Worm (Caenorhabditis elegans) whole organism, young adult: ENCODE results near the gene Y62F5A.10.
A peak's percentile ranks its signal among the peaks of the same experiment; 100 is the strongest.

Experiments used
- B0035.1 ChIP-seq: sonication (generic microtip); optimal IDR thresholded peaks from 2 replicates; lab custom pipeline; 2016; ENCODE audit warnings: missing genetic modification characterization, mild to moderate bottlenecking, missing compliant biosample characterization, missing genotype, missing genetic modification reagents
- D2030.7 ChIP-seq: fragments of 200-800 bp; sonication (Bioruptor generic); IDR thresholded peaks from 2 replicates; pipeline ENCODE4 v1.3.6; 2022; ENCODE audit warnings: missing genetic modification reagents, missing genetic modification characterization, missing compliant biosample characterization
- F33H1.4 ChIP-seq: fragments of 200-800 bp; sonication (Bioruptor generic); IDR thresholded peaks from 2 replicates; pipeline ENCODE4 v1.3.6; 2022; ENCODE audit warnings: missing genetic modification reagents, missing genetic modification characterization, missing compliant biosample characterization
- K11D2.4 ChIP-seq: fragments of 200-800 bp; sonication (Bioruptor generic); IDR thresholded peaks from 2 replicates; pipeline ENCODE4 v1.3.6; 2022; ENCODE audit warnings: missing genetic modification reagents, missing genetic modification characterization, missing compliant biosample characterization
- K12H6.12 ChIP-seq: fragments of 200-800 bp; sonication (Bioruptor generic); optimal IDR thresholded peaks from 2 replicates; lab custom pipeline; 2018; ENCODE audit warnings: mild to moderate bottlenecking, missing genetic modification characterization, missing compliant biosample characterization
- Y79H2A.3 ChIP-seq: fragments of 200-800 bp; sonication (Bioruptor generic); conservative IDR thresholded peaks from 2 replicates; pipeline ENCODE4 v1.3.6; 2022; ENCODE audit warnings: missing genetic modification reagents, missing genetic modification characterization, missing compliant biosample characterization
- aptf-2 ChIP-seq: fragments of 200-800 bp; sonication (Bioruptor generic); conservative IDR thresholded peaks from 2 replicates; pipeline ENCODE4 v1.3.6; 2022; ENCODE audit warnings: missing genetic modification reagents, missing genetic modification characterization, missing compliant biosample characterization
- atf-7 ChIP-seq: sonication (generic microtip); optimal IDR thresholded peaks from 2 replicates; lab custom pipeline; 2017; ENCODE audit warnings: mild to moderate bottlenecking, missing genetic modification characterization, missing compliant biosample characterization
- attf-3 ChIP-seq: fragments of 200-800 bp; sonication (Bioruptor generic); conservative IDR thresholded peaks from 2 replicates; pipeline ENCODE4 v1.3.6; 2022; ENCODE audit warnings: missing genetic modification reagents, missing genetic modification characterization, missing compliant biosample characterization
- bed-1 ChIP-seq: fragments of 200-800 bp; sonication (Bioruptor generic); IDR thresholded peaks from 2 replicates; pipeline ENCODE4 v1.3.6; 2022; ENCODE audit warnings: missing genetic modification reagents, missing genetic modification characterization, missing compliant biosample characterization
- cebp-1 ChIP-seq, 2 experiments: fragments of 200-800 bp in 1 of 2; sonication (Bioruptor generic) in 1 of 2; sonication (generic microtip) in 1 of 2; IDR thresholded peaks in 1 of 2; optimal IDR thresholded peaks in 1 of 2; 2 replicates each; pipeline versions ENCODE4 v1.3.6 to Lab custom; 2017 to 2022; ENCODE audit warnings: missing compliant biosample characterization in 2 of 2, missing genetic modification characterization in 2 of 2, mild to moderate bottlenecking in 1 of 2, missing genetic modification reagents in 1 of 2, moderate library complexity in 1 of 2
- ceh-91 ChIP-seq: fragments of 200-800 bp; sonication (Bioruptor generic); IDR thresholded peaks from 2 replicates; pipeline ENCODE4 v1.3.6; 2022; ENCODE audit warnings: missing genetic modification reagents, missing genetic modification characterization, missing compliant biosample characterization
- die-1 ChIP-seq: sonication (generic microtip); optimal IDR thresholded peaks from 2 replicates; lab custom pipeline; 2016; ENCODE audit warnings: missing genotype, mild to moderate bottlenecking, missing genetic modification characterization, missing compliant biosample characterization
- egl-18 ChIP-seq: fragments of 200-800 bp; sonication (Bioruptor generic); IDR thresholded peaks from 2 replicates; pipeline ENCODE4 v1.3.6; 2022; ENCODE audit warnings: missing genetic modification reagents, missing genetic modification characterization, missing compliant biosample characterization
- ekl-4 ChIP-seq: fragments of 200-800 bp; sonication (Bioruptor generic); IDR thresholded peaks from 2 replicates; pipeline ENCODE4 v1.3.6; 2022; ENCODE audit warnings: missing genetic modification reagents, missing genetic modification characterization, missing compliant biosample characterization
- fkh-3 ChIP-seq: sonication (generic microtip); optimal IDR thresholded peaks from 2 replicates; lab custom pipeline; 2016; ENCODE audit warnings: mild to moderate bottlenecking, missing genetic modification characterization, missing compliant biosample characterization
- lag-1 ChIP-seq: fragments of 200-800 bp; sonication (Bioruptor generic); IDR thresholded peaks from 2 replicates; pipeline ENCODE4 v1.3.6; 2022; ENCODE audit warnings: missing genetic modification reagents, missing genetic modification characterization, missing compliant biosample characterization
- let-607 ChIP-seq, 2 experiments: fragments of 200-800 bp in 1 of 2; sonication (Bioruptor generic) in 1 of 2; sonication (generic microtip) in 1 of 2; optimal IDR thresholded peaks; 2 replicates each; lab custom pipeline; 2016 to 2018; ENCODE audit warnings: mild to moderate bottlenecking in 2 of 2, missing compliant biosample characterization in 2 of 2, missing genetic modification characterization in 2 of 2, moderate library complexity in 2 of 2, missing genotype in 1 of 2
- lir-1 ChIP-seq: fragments of 200-800 bp; sonication (Bioruptor generic); conservative IDR thresholded peaks from 2 replicates; pipeline ENCODE4 v1.3.6; 2022; ENCODE audit warnings: missing genetic modification reagents, missing genetic modification characterization, missing compliant biosample characterization
- lsl-1 ChIP-seq: fragments of 200-800 bp; sonication (Bioruptor generic); optimal IDR thresholded peaks from 2 replicates; lab custom pipeline; 2018; ENCODE audit warnings: mild to moderate bottlenecking, missing genetic modification characterization, moderate library complexity, missing compliant biosample characterization
- madf-6 ChIP-seq: fragments of 200-800 bp; sonication (Bioruptor generic); IDR thresholded peaks from 2 replicates; pipeline ENCODE4 v1.3.6; 2022; ENCODE audit warnings: missing genetic modification reagents, missing genetic modification characterization, missing compliant biosample characterization
- madf-8 ChIP-seq: fragments of 200-800 bp; sonication (Bioruptor generic); conservative IDR thresholded peaks from 2 replicates; pipeline ENCODE4 v1.3.6; 2022; ENCODE audit warnings: missing genetic modification reagents, missing genetic modification characterization, missing compliant biosample characterization
- mxl-1 ChIP-seq: sonication (generic microtip); optimal IDR thresholded peaks from 2 replicates; lab custom pipeline; 2016; ENCODE audit warnings: missing genetic modification characterization, missing compliant biosample characterization
- pbrm-1 ChIP-seq: fragments of 200-800 bp; sonication (Bioruptor generic); IDR thresholded peaks from 2 replicates; pipeline ENCODE4 v1.3.6; 2022; ENCODE audit warnings: missing genetic modification reagents, missing genetic modification characterization, missing compliant biosample characterization
- pha-4 ChIP-seq: fragments of 150-350 bp; sonication (generic microtip); optimal IDR thresholded peaks from 2 replicates; lab custom pipeline; 2014; ENCODE audit warnings: missing biosample characterization, missing genetic modification reagents, missing genetic modification characterization
- rcor-1 ChIP-seq: fragments of 200-800 bp; sonication (Bioruptor generic); IDR thresholded peaks from 2 replicates; pipeline ENCODE4 v1.3.6; 2022; ENCODE audit warnings: missing genetic modification reagents, missing genetic modification characterization, missing compliant biosample characterization
- rec-8 ChIP-seq, 2 experiments: sonication (generic microtip); optimal IDR thresholded peaks; 2 replicates each; lab custom pipeline; 2016; ENCODE audit warnings: mild to moderate bottlenecking in 2 of 2, missing genetic modification characterization in 2 of 2, missing genetic modification reagents in 2 of 2, missing genotype in 2 of 2, missing biosample characterization in 1 of 2, missing compliant biosample characterization in 1 of 2, moderate library complexity in 1 of 2
- snpc-1.1 ChIP-seq: sonication (generic microtip); optimal IDR thresholded peaks from 2 replicates; lab custom pipeline; 2017; ENCODE audit warnings: missing genetic modification characterization, mild to moderate bottlenecking, missing compliant biosample characterization, antibody characterized with exemption, moderate library complexity, missing genotype, missing genetic modification reagents; ENCODE audit not compliant: insufficient read depth
- snpc-3.4 ChIP-seq: sonication (generic microtip); optimal IDR thresholded peaks from 2 replicates; lab custom pipeline; 2017; ENCODE audit warnings: missing genetic modification characterization, mild to moderate bottlenecking, missing compliant biosample characterization, antibody characterized with exemption, moderate library complexity, missing genotype, missing genetic modification reagents
- snpc-4 ChIP-seq, 5 experiments: fragments of 150-350 bp in 1 of 5; sonication (generic microtip) in 4 of 5; optimal IDR thresholded peaks; 2 replicates each; lab custom pipeline; 2014 to 2018; ENCODE audit warnings: missing genetic modification characterization in 5 of 5, missing biosample characterization in 3 of 5, antibody characterized with exemption in 2 of 5, mild to moderate bottlenecking in 2 of 5, missing compliant biosample characterization in 2 of 5, missing genotype in 2 of 5, moderate library complexity in 2 of 5, missing genetic modification reagents in 1 of 5
- sptf-2 ChIP-seq: fragments of 200-800 bp; sonication (Bioruptor generic); optimal IDR thresholded peaks from 2 replicates; lab custom pipeline; 2018; ENCODE audit warnings: mild to moderate bottlenecking, missing genetic modification characterization, missing compliant biosample characterization
- tbp1 ChIP-seq: fragments of 200-800 bp; sonication (Bioruptor generic); optimal IDR thresholded peaks from 2 replicates; lab custom pipeline; 2018; ENCODE audit warnings: mild to moderate bottlenecking, missing genetic modification characterization, missing compliant biosample characterization
- tbx-9 ChIP-seq: sonication (generic microtip); optimal IDR thresholded peaks from 2 replicates; lab custom pipeline; 2016; ENCODE audit warnings: borderline replicate concordance, missing genetic modification characterization, inconsistent platforms, missing compliant biosample characterization
- unc-130 ChIP-seq: sonication (generic microtip); optimal IDR thresholded peaks from 2 replicates; lab custom pipeline; 2016; ENCODE audit warnings: missing genetic modification reagents, missing genetic modification characterization, missing compliant biosample characterization
- xnd-1 ChIP-seq: sonication (generic microtip); optimal IDR thresholded peaks from 2 replicates; lab custom pipeline; 2016; ENCODE audit warnings: missing genotype, missing genetic modification reagents, missing genetic modification characterization, missing compliant biosample characterization
- ztf-6 ChIP-seq: fragments of 200-800 bp; sonication (Bioruptor generic); IDR thresholded peaks from 2 replicates; pipeline ENCODE4 v1.3.6; 2022; ENCODE audit warnings: missing genetic modification reagents, missing genetic modification characterization, missing compliant biosample characterization

Y62F5A.10 gene

DNA sequence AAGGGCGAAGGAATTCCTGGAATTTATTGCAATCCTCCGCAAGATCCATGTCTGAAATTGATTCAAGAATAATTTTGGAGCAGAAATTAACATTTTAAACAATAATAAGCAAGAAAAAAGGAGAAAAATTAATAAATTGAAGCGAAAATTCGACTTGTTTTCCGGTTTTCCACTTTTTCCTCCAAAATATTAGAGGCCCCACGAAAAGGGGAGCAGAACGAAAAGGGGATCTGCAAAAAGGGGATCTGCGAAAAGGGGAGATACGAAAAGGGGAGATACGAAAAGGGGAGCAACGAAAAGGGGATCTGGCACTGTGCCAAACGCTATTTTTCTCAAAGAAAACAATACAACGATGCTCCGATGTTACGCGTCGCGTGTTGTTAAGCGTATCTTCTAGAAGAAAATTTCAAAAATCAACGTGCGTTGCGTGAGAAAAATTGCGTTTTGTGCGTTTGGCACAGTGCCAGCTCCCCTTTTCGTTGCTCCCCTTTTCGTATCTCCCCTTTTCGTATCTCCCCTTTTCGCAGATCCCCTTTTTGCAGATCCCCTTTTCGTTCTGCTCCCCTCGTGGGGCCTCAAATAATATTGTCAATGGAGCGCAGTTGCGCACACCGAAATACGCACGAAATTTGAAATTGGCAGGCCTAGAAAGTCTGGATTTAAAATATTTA is 13.2 kb downstream of the Y62F5A.10 start, which contains the start of gene Y62F5A.12 (continued):
- peak; percentile 31 to 51 for TF ChIP-seq rec-8 (tag; optimal IDR thresholded peaks at IDR 0.05; lab: Kevin White, UChicago)
- peak; percentile 38 for TF ChIP-seq atf-7 (tag; lab: Kevin White, UChicago)

DNA sequence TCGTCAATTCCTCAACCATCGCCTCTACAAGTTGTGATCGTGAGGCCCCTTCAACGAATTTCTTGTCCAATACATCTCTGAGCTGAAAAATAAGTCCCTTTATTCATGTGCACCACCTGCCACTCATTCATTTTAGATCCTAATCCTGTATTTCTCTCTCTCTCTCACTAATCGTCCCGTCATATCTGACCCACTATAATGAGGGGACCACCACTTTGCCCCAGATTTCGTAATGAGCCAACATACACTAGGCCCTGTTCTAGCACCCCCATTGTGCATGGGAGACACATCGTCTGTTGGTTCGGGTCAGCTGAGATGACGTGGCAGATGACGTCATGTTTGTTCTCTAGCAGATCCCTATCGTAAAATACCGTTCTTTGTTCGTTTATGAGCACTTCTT is 14.0 kb downstream of the Y62F5A.10 start:
- no peak for TF ChIP-seq lir-1 (GFP tag; lab: Robert Waterston, UW)
- 0 out of 2 replicates have a peak, but pooled peaks have one; percentile 52 for TF ChIP-seq lag-1 (GFP tag; lab: Robert Waterston, UW)
- TF ChIP-seq K12H6.12 = no peak
- 0 out of 2 replicates have a peak, but pooled peaks have one; percentile 21 for TF ChIP-seq aptf-2 (GFP tag; lab: Robert Waterston, UW)
- TF ChIP-seq cebp-1 (GFP tag; IDR thresholded peaks at IDR 0.05; lab: Robert Waterston, UW) = no peak
- peak; percentile 40 for TF ChIP-seq cebp-1 (tag; optimal IDR thresholded peaks at IDR 0.05; lab: Kevin White, UChicago)
- TF ChIP-seq let-607 (tag; optimal IDR thresholded peaks at IDR 0.05; lab: Kevin White, UChicago) = no peak

- TF ChIP-seq lag-1 (GFP tag; lab: Robert Waterston, UW) = no peak
These were observed 14.5 kb downstream of the Y62F5A.10 start for ce11 chrII:11535924-11536323.

- TF ChIP-seq madf-8 = peak; percentile 93
- TF ChIP-seq F33H1.4 (GFP tag; lab: Robert Waterston, UW) = peak; percentile 31; the same call in 1 of the 2 replicates
- peak; percentile 92 for TF ChIP-seq madf-6 (GFP tag; lab: Robert Waterston, UW)
- no peak for TF ChIP-seq ceh-91 (GFP tag; lab: Robert Waterston, UW)
- peak; percentile 81 for TF ChIP-seq lsl-1 (GFP tag; lab: Kevin White, UChicago)
- TF ChIP-seq xnd-1 (tag; lab: Kevin White, UChicago) = peak; percentile 72
- TF ChIP-seq tbx-9 (tag; lab: Kevin White, UChicago) = no peak
- 0 out of 2 replicates have a peak, but pooled peaks have one; percentile 28 for TF ChIP-seq D2030.7
These were observed 15.1 kb downstream of the Y62F5A.10 start for ce11 chrII:11536505-11536904.

- TF ChIP-seq snpc-3.4 = peak; percentile 89
- no peak for TF ChIP-seq atf-7 (tag; lab: Kevin White, UChicago)
- peak; percentile 94 for TF ChIP-seq ceh-91 (GFP tag; lab: Robert Waterston, UW)
- TF ChIP-seq attf-3 (GFP tag; lab: Robert Waterston, UW) = 0 out of 2 replicates have a peak, but pooled peaks have one; percentile 38
- TF ChIP-seq mxl-1 = no peak
- TF ChIP-seq pbrm-1 (GFP tag; lab: Robert Waterston, UW) = peak; percentile 75; the same call in 1 of the 2 replicates
- peak; percentile 79; the same call in 1 of the 2 replicates for TF ChIP-seq lir-1 (GFP tag; lab: Robert Waterston, UW)
- peak; percentile 72 for TF ChIP-seq unc-130 (GFP tag; lab: Kevin White, UChicago)
- no peak for TF ChIP-seq pha-4 (tag; lab: Kevin White, UChicago)
- TF ChIP-seq ekl-4 (GFP tag; lab: Robert Waterston, UW) = peak; percentile 64
- TF ChIP-seq F33H1.4 (GFP tag; lab: Robert Waterston, UW) = peak; percentile 79
- TF ChIP-seq egl-18 = no peak
- no peak for TF ChIP-seq die-1
- TF ChIP-seq snpc-1.1 (tag; lab: Kevin White, UChicago) = no peak
- no peak for TF ChIP-seq Y79H2A.3
- no peak for TF ChIP-seq B0035.1 (tag; lab: Kevin White, UChicago)
- TF ChIP-seq snpc-4 (GFP tag; optimal IDR thresholded peaks at IDR 0.05; lab: Kevin White, UChicago) = no peak
- TF ChIP-seq snpc-4 (tag; optimal IDR thresholded peaks at IDR 0.05; lab: Kevin White, UChicago) = peak in 2 of 4 experiments; percentile 19 to 23
- no peak for TF ChIP-seq fkh-3
- no peak for TF ChIP-seq sptf-2 (GFP tag; lab: Kevin White, UChicago)
- no peak for TF ChIP-seq lag-1 (GFP tag; lab: Robert Waterston, UW)
- TF ChIP-seq ztf-6 = no peak
- peak; percentile 59 for TF ChIP-seq tbp1 (GFP tag; lab: Kevin White, UChicago)
- TF ChIP-seq rcor-1 = peak; percentile 47; the same call in 1 of the 2 replicates
- TF ChIP-seq bed-1 (GFP tag; lab: Robert Waterston, UW) = no peak
- TF ChIP-seq K11D2.4 (GFP tag; lab: Robert Waterston, UW) = no peak
These were observed 15.7 kb downstream of the Y62F5A.10 start for ce11 chrII:11537115-11537514.
